Worm (Caenorhabditis elegans): ENCODE data around the gene sek-6.

sek-6 gene

ce11 chrX:10058332-10058731 lies 27.4 kb downstream of the sek-6 start, which contains the start of gene ZC373.2:
ZC373.2 (minus strand) TSS chrX:10058432.
- no peak for TF ChIP-seq vab-7 (GFP tag; IDR thresholded peaks at IDR 0.05)
- TF ChIP-seq fkh-10 (GFP tag; optimal IDR thresholded peaks at IDR 0.05), result no peak
- TF ChIP-seq nhr-41 (GFP tag; IDR thresholded peaks at IDR 0.05), result no peak
- TF ChIP-seq skn-1 (tag; optimal IDR thresholded peaks at IDR 0.05), result no peak
- TF ChIP-seq unc-62 (GFP tag; optimal IDR thresholded peaks at IDR 0.05 in 1 of 2), result no peak
- TF ChIP-seq unc-62 (tag; optimal IDR thresholded peaks at IDR 0.05), result no peak
- no peak for TF ChIP-seq mxl-3 (GFP tag; optimal IDR thresholded peaks at IDR 0.05)
- no peak for TF ChIP-seq egl-43 (GFP tag; IDR thresholded peaks at IDR 0.05)
- TF ChIP-seq T20F7.1 (GFP tag; optimal IDR thresholded peaks at IDR 0.05), result no peak
- no peak for TF ChIP-seq duxl-1 (tag; optimal IDR thresholded peaks at IDR 0.05; ENCODE audit: poor library complexity)
- no peak for TF ChIP-seq nhr-28 (tag; optimal IDR thresholded peaks at IDR 0.05)
- no peak for TF ChIP-seq jun-1 (tag; optimal IDR thresholded peaks at IDR 0.05)
- TF ChIP-seq Y48G9A.11 (GFP tag; IDR thresholded peaks at IDR 0.05), result no peak
- TF ChIP-seq mdt-29 (GFP tag; IDR thresholded peaks at IDR 0.05), result no peak
- TF ChIP-seq ceh-62 (tag; optimal IDR thresholded peaks at IDR 0.05), result no peak
- TF ChIP-seq ceh-28 (tag; optimal IDR thresholded peaks at IDR 0.05), result no peak

DNA sequence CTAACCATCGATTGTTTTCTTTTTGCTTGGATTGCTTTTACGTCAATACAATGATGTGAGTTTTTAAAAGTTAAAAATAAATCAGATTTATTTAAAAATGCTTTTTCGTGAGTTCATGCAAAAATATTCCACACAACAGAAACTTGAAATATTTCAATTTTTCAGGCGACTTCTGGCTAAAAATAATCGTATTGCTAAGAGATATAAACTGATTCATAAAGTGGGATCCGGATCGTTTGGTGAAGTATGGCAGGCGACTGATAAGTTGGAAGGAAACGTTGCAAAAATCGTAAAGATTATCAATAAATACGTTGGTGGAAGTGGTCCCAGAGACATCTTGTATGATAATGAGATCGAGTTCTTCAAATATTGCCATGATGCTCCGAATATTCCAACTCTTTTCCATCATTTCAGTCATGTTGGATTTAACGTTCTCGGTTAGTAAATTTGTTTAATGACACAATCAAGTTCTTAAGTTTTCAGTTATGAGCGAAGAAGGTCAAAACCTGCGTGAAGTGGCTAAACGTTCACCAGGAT lies 29.6 kb downstream of the sek-6 start, which contains the start of gene ZC373.3:
Gene ZC373.3, plus strand, starts transcription at position 51 of the 537 bp plus-strand sequence.
- TF ChIP-seq aha-1 (tag) (peak; percentile 94), spr-1 (tag; optimal IDR thresholded peaks at IDR 0.05) (no peak), T26A8.4 (GFP tag; IDR thresholded peaks at IDR 0.05) (no peak), skn-1 (tag; optimal IDR thresholded peaks at IDR 0.05) (no peak)

DNA sequence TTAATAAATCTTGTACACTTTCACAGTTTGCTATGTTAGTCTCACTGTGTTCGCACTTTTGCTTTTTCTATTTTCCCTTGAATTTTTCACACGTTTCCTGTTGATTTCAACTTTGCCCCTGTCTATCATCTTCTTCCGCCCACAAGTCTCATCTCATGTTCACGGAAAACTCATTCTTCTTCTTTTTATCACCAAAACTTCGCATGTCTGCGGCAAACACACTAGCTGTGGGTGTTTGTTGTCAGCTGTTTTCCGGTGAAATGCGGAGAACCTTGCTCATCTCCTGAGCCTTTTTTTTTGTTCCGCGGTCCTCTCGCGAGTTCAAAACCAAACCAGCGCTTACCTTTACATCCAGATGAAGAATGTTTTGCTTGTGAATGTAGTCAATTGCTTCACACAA lies 37.5 kb downstream of the sek-6 start:
- TF ChIP-seq F26F4.8 (GFP tag; conservative IDR thresholded peaks at IDR 0.05) (no peak), ceh-28 (tag; optimal IDR thresholded peaks at IDR 0.05) (no peak), daf-16 (GFP tag; optimal IDR thresholded peaks at IDR 0.05) (peak in 1 of 2 experiments; percentile 67), daf-16 (tag; optimal IDR thresholded peaks at IDR 0.05) (no peak), hlh-11 (tag; optimal IDR thresholded peaks at IDR 0.05) (peak; percentile 59)

- TF ChIP-seq nhr-237 (tag; optimal IDR thresholded peaks at IDR 0.05), result no peak
Observed at ce11 chrX:10069692-10070091, 38.7 kb downstream of the sek-6 start, which contains the start of gene mlck-1. mlck-1 (minus strand) TSS chrX:10069792.

DNA sequence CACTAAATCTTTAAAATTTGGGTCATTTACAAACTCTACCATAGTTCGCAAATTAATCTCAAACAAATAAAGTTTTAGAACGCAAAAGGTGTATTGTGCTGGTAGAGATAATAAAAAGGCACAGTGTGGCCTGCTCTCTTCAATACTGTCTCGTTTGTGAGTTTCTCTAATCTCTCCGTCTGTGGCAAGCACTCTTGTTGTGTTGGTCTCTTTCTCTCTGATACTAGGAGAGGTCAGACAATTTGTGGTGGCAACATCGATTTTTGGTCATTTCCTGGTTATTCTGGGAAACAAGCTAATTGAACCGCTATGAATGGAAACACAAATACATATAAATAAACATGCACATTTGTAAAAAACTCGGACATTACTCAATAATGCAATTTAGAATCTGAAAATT lies 43.3 kb downstream of the sek-6 start, which contains the start of gene ZC373.5:
Gene ZC373.5, minus strand, starts transcription at position 159 of the 400 bp plus-strand sequence.
- TF ChIP-seq aha-1 (tag) (no peak), attf-4 (tag; optimal IDR thresholded peaks at IDR 0.05) (no peak), nhr-10 (tag; optimal IDR thresholded peaks at IDR 0.05) (no peak), hlh-11 (tag; optimal IDR thresholded peaks at IDR 0.05) (peak; percentile 60), daf-12 (tag; optimal IDR thresholded peaks at IDR 0.05) (no peak), nhr-6 (tag; optimal IDR thresholded peaks at IDR 0.05) (peak; percentile 29), dmd-8 (GFP tag; IDR thresholded peaks at IDR 0.05) (no peak), ceh-32 (tag; optimal IDR thresholded peaks at IDR 0.05; ENCODE audit: poor library complexity) (no peak), lsy-2 (tag; optimal IDR thresholded peaks at IDR 0.05) (peak in 1 of 2 experiments; percentile 32), F10B5.3 (tag; optimal IDR thresholded peaks at IDR 0.05) (no peak), fos-1 (tag; optimal IDR thresholded peaks at IDR 0.05) (no peak), nhr-102 (tag; optimal IDR thresholded peaks at IDR 0.05) (peak; percentile 1), lin-15B (tag; optimal IDR thresholded peaks at IDR 0.05) (no peak), lin-13 (GFP tag; optimal IDR thresholded peaks at IDR 0.05) (no peak), hlh-30 (tag; optimal IDR thresholded peaks at IDR 0.05; ENCODE audit: insufficient read depth) (peak; percentile 46), mdl-1 (tag; optimal IDR thresholded peaks at IDR 0.05) (peak in 1 of 2 experiments; percentile 11), ceh-82 (tag; optimal IDR thresholded peaks at IDR 0.05) (no peak), nhr-25 (tag; optimal IDR thresholded peaks at IDR 0.05; ENCODE audit: borderline replicate concordance, insufficient read depth) (no peak), ceh-28 (tag; optimal IDR thresholded peaks at IDR 0.05) (no peak), mxl-2 (GFP tag; conservative IDR thresholded peaks at IDR 0.05) (no peak), fkh-10 (GFP tag; optimal IDR thresholded peaks at IDR 0.05) (no peak), egl-43 (GFP tag; IDR thresholded peaks at IDR 0.05) (no peak), madf-9 (GFP tag; conservative IDR thresholded peaks at IDR 0.05) (no peak), unc-130 (GFP tag; optimal IDR thresholded peaks at IDR 0.05) (no peak), pqm-1 (tag; optimal IDR thresholded peaks at IDR 0.05) (peak; percentile 50), daf-8 (GFP tag; IDR thresholded peaks at IDR 0.05) (no peak)

All from whole organism, L4 larva.